Worm (Caenorhabditis elegans): Measurements from ENCODE around the gene natb-1.

DNA sequence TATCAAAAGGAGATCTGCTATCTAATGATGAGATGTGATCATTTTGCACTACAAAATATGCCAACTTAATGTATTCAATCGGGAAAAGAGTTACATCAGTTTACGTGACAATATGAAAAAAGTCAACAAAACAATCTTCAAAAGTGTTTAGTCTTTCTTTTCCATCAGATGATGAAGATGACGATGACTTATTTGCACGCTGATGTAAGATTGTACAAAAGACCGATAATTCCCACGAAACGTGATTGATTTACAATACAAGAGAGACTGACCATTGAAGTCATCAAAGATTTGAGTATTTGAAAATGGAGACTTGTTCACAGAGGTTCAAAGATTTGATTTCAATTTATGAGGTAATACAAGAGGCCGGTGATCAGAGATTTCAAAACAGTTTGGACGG, 42.0 kb upstream of the natb-1 start:
- no peak for TF ChIP-seq lsy-2 (tag; optimal IDR thresholded peaks at IDR 0.05)
- TF ChIP-seq zag-1 (tag; optimal IDR thresholded peaks at IDR 0.05): no peak

All from whole organism, L1 larva.